Fruit fly (Drosophila melanogaster) whole organism, embryonic: ENCODE data around the gene Lcp65Ad.

Experiments used
- Aef1 ChIP-seq: fragments of 200-800 bp; sonication (Bioruptor generic); IDR thresholded peaks from 3 replicates; pipeline ENCODE4 v1.3.6; 2022; ENCODE audit warnings: missing biosample characterization, missing genetic modification characterization
- Blimp-1 ChIP-seq: fragments of 200-800 bp; sonication (Bioruptor generic); optimal IDR thresholded peaks from 3 replicates; lab custom pipeline; 2018; ENCODE audit warnings: missing biosample characterization, missing genetic modification characterization, mild to moderate bottlenecking, moderate library complexity, missing genetic modification reagents
- CG10209 ChIP-seq: fragments of 200-800 bp; sonication (Bioruptor generic); optimal IDR thresholded peaks from 3 replicates; lab custom pipeline; 2017; ENCODE audit warnings: missing biosample characterization, mild to moderate bottlenecking, missing genetic modification characterization, missing genetic modification reagents
- CG12299 ChIP-seq: fragments of 200-800 bp; sonication (Bioruptor generic); optimal IDR thresholded peaks from 2 replicates; lab custom pipeline; 2018; ENCODE audit warnings: missing biosample characterization, mild to moderate bottlenecking, missing genetic modification characterization
- CG13894 ChIP-seq: fragments of 200-800 bp; sonication (Bioruptor generic); optimal IDR thresholded peaks from 3 replicates; lab custom pipeline; 2018; ENCODE audit warnings: missing biosample characterization, mild to moderate bottlenecking, missing genetic modification characterization, moderate library complexity
- CG14050 ChIP-seq: fragments of 200-800 bp; sonication (Bioruptor generic); IDR thresholded peaks from 3 replicates; pipeline ENCODE4 v1.3.6; 2022; ENCODE audit warnings: missing biosample characterization, missing genetic modification characterization
- CG15601 ChIP-seq: fragments of 200-800 bp; sonication (Bioruptor generic); optimal IDR thresholded peaks from 3 replicates; lab custom pipeline; 2019; ENCODE audit warnings: missing biosample characterization, mild to moderate bottlenecking, missing genetic modification characterization, moderate library complexity
- CG1603 ChIP-seq: fragments of 200-800 bp; sonication (Bioruptor generic); optimal IDR thresholded peaks from 2 replicates; lab custom pipeline; 2019; ENCODE audit warnings: missing biosample characterization, mild to moderate bottlenecking, missing genetic modification characterization, moderate library complexity
- CG2129 ChIP-seq: fragments of 200-800 bp; sonication (Bioruptor generic); IDR thresholded peaks from 2 replicates; pipeline ENCODE4 v1.3.6; 2022; ENCODE audit warnings: missing biosample characterization, missing genetic modification characterization; ENCODE audit not compliant: partially characterized antibody
- CG2678 ChIP-seq: fragments of 200-800 bp; sonication (Bioruptor generic); optimal IDR thresholded peaks from 3 replicates; lab custom pipeline; 2019; ENCODE audit warnings: missing biosample characterization, mild to moderate bottlenecking, missing genetic modification characterization, moderate library complexity
- CG32532 ChIP-seq: fragments of 200-800 bp; sonication (Bioruptor generic); IDR thresholded peaks from 2 replicates; pipeline ENCODE4 v1.3.6; 2022; ENCODE audit warnings: missing biosample characterization, missing genetic modification characterization
- CG6791 ChIP-seq: fragments of 200-800 bp; sonication (Bioruptor generic); IDR thresholded peaks from 3 replicates; pipeline ENCODE4 v1.3.6; 2022; ENCODE audit warnings: missing biosample characterization, missing genetic modification characterization; ENCODE audit not compliant: partially characterized antibody
- CG7556 ChIP-seq: fragments of 200-800 bp; sonication (Bioruptor generic); optimal IDR thresholded peaks from 2 replicates; lab custom pipeline; 2017; ENCODE audit warnings: missing biosample characterization, mild to moderate bottlenecking, missing genetic modification characterization
- CG8388 ChIP-seq: fragments of 200-800 bp; sonication (Bioruptor generic); optimal IDR thresholded peaks from 2 replicates; lab custom pipeline; 2019; ENCODE audit warnings: missing biosample characterization, mild to moderate bottlenecking, missing genetic modification characterization, moderate library complexity
- CG8478 ChIP-seq: fragments of >200 bp; optimal IDR thresholded peaks from 2 replicates; lab custom pipeline; 2018
- CG8765 ChIP-seq: fragments of 200-800 bp; sonication (Bioruptor generic); IDR thresholded peaks from 2 replicates; pipeline ENCODE4 v1.3.6; 2022; ENCODE audit warnings: missing biosample characterization, missing genetic modification characterization
- Ets65A ChIP-seq: fragments of 200-800 bp; sonication (Bioruptor generic); peaks from one replicate; lab custom pipeline; 2016; ENCODE audit warnings: missing biosample characterization, missing genetic modification characterization
- MBD-R2 ChIP-seq: fragments of 200-800 bp; sonication (Bioruptor generic); IDR thresholded peaks from 2 replicates; pipeline ENCODE4 v1.3.6; 2022; ENCODE audit warnings: missing biosample characterization, missing genetic modification characterization
- Max ChIP-seq: fragments of 200-800 bp; sonication (Bioruptor generic); optimal IDR thresholded peaks from 2 replicates; lab custom pipeline; 2016; ENCODE audit warnings: missing biosample characterization, mild to moderate bottlenecking, missing genetic modification characterization
- Myb ChIP-seq: fragments of 200-800 bp; sonication (Bioruptor generic); optimal IDR thresholded peaks from 2 replicates; lab custom pipeline; 2016; ENCODE audit warnings: missing biosample characterization, missing genetic modification characterization
- Ptx1 ChIP-seq: fragments of 200-800 bp; sonication (Bioruptor generic); IDR thresholded peaks from 2 replicates; pipeline ENCODE4 v1.3.6; 2022; ENCODE audit warnings: missing biosample characterization, missing genetic modification characterization
- Spps ChIP-seq: fragments of 200-800 bp; sonication (Bioruptor generic); optimal IDR thresholded peaks from 2 replicates; lab custom pipeline; 2018; ENCODE audit warnings: missing biosample characterization, mild to moderate bottlenecking, missing genetic modification characterization
- Xrp1 ChIP-seq: fragments of 200-800 bp; sonication (Bioruptor generic); IDR thresholded peaks from 2 replicates; pipeline ENCODE4 v1.3.6; 2022; ENCODE audit warnings: missing biosample characterization, missing genetic modification characterization
- abd-A ChIP-seq: fragments of 200-800 bp; sonication (Bioruptor generic); optimal IDR thresholded peaks from 3 replicates; lab custom pipeline; 2019; ENCODE audit warnings: missing biosample characterization, mild to moderate bottlenecking, missing genetic modification characterization, moderate library complexity
- br ChIP-seq: fragments of >200 bp; optimal IDR thresholded peaks from 2 replicates; lab custom pipeline; 2017
- chinmo ChIP-seq: fragments of 200-800 bp; sonication (Bioruptor generic); IDR thresholded peaks from 4 replicates; pipeline ENCODE4 v1.3.6; 2022; ENCODE audit warnings: missing biosample characterization, missing genetic modification characterization; ENCODE audit not compliant: partially characterized antibody
- ewg ChIP-seq: fragments of 200-800 bp; sonication (Bioruptor generic); optimal IDR thresholded peaks from 3 replicates; lab custom pipeline; 2017; ENCODE audit warnings: mild to moderate bottlenecking, missing biosample characterization, missing genetic modification reagents, missing genetic modification characterization
- ftz-f1 ChIP-seq: fragments of 200-800 bp; sonication (Bioruptor generic); optimal IDR thresholded peaks from 2 replicates; lab custom pipeline; 2016; ENCODE audit warnings: missing biosample characterization, missing genetic modification characterization
- gcm ChIP-seq: fragments of 200-800 bp; sonication (Bioruptor generic); optimal IDR thresholded peaks from 2 replicates; lab custom pipeline; 2019; ENCODE audit warnings: missing biosample characterization, mild to moderate bottlenecking, missing genetic modification characterization, moderate library complexity
- gem ChIP-seq: fragments of 200-800 bp; sonication (Bioruptor generic); optimal IDR thresholded peaks from 2 replicates; lab custom pipeline; 2019; ENCODE audit warnings: missing biosample characterization, mild to moderate bottlenecking, missing genetic modification characterization, moderate library complexity
- grn ChIP-seq: fragments of 200-800 bp; sonication (Bioruptor generic); optimal IDR thresholded peaks from 3 replicates; lab custom pipeline; 2017; ENCODE audit warnings: missing biosample characterization, missing genetic modification characterization
- hkb ChIP-seq, 2 experiments: fragments of 200-800 bp in 1 of 2; fragments of >200 bp in 1 of 2; sonication (Bioruptor generic) in 1 of 2; IDR thresholded peaks in 1 of 2; optimal IDR thresholded peaks in 1 of 2; 2 replicates each; pipeline versions ENCODE4 v1.3.6 to Lab custom; 2017 to 2022; ENCODE audit warnings: missing biosample characterization in 1 of 2, missing genetic modification characterization in 1 of 2
- ind ChIP-seq: fragments of 200-800 bp; sonication (Bioruptor generic); optimal IDR thresholded peaks from 3 replicates; lab custom pipeline; 2016; ENCODE audit warnings: missing biosample characterization, missing genetic modification characterization
- kah ChIP-seq: fragments of 200-800 bp; sonication (Bioruptor generic); optimal IDR thresholded peaks from 2 replicates; lab custom pipeline; 2018; ENCODE audit warnings: missing biosample characterization, mild to moderate bottlenecking, missing genetic modification characterization
- nerfin-1 ChIP-seq: fragments of 200-800 bp; sonication (Bioruptor generic); optimal IDR thresholded peaks from 3 replicates; lab custom pipeline; 2019; ENCODE audit warnings: missing biosample characterization, mild to moderate bottlenecking, missing genetic modification characterization, moderate library complexity
- nom ChIP-seq: fragments of 200-800 bp; sonication (Bioruptor generic); optimal IDR thresholded peaks from 2 replicates; lab custom pipeline; 2017; ENCODE audit warnings: missing biosample characterization, missing genetic modification characterization, mild to moderate bottlenecking, moderate library complexity, missing genetic modification reagents
- oc ChIP-seq: fragments of 200-800 bp; sonication (Bioruptor generic); optimal IDR thresholded peaks from 2 replicates; lab custom pipeline; 2018; ENCODE audit warnings: missing biosample characterization, mild to moderate bottlenecking, missing genetic modification characterization, moderate library complexity
- pum ChIP-seq: fragments of 200-800 bp; sonication (Bioruptor generic); optimal IDR thresholded peaks from 2 replicates; lab custom pipeline; 2016; ENCODE audit warnings: missing biosample characterization, missing genetic modification characterization
- scrt ChIP-seq: fragments of 200-800 bp; sonication (Bioruptor generic); optimal IDR thresholded peaks from 2 replicates; lab custom pipeline; 2018; ENCODE audit warnings: missing biosample characterization, mild to moderate bottlenecking, missing genetic modification characterization, moderate library complexity
- sd ChIP-seq: fragments of 200-800 bp; sonication (Bioruptor generic); optimal IDR thresholded peaks from 3 replicates; lab custom pipeline; 2018; ENCODE audit warnings: missing biosample characterization, mild to moderate bottlenecking, missing genetic modification characterization, moderate library complexity
- sisA ChIP-seq: fragments of 200-800 bp; sonication (Bioruptor generic); IDR thresholded peaks from 2 replicates; pipeline ENCODE4 v1.3.6; 2022; ENCODE audit warnings: missing biosample characterization, missing genetic modification characterization
- tna ChIP-seq: fragments of 200-800 bp; sonication (Bioruptor generic); IDR thresholded peaks from 2 replicates; pipeline ENCODE4 v1.3.6; 2022; ENCODE audit warnings: missing biosample characterization, missing genetic modification characterization; ENCODE audit not compliant: partially characterized antibody
- trh ChIP-seq: fragments of 200-800 bp; sonication (Bioruptor generic); optimal IDR thresholded peaks from 2 replicates; lab custom pipeline; 2016; ENCODE audit warnings: missing biosample characterization, missing genetic modification characterization
- twi ChIP-seq: fragments of 200-800 bp; optimal IDR thresholded peaks from 2 replicates; lab custom pipeline; 2019; ENCODE audit warnings: missing biosample characterization, mild to moderate bottlenecking, missing genetic modification characterization, moderate library complexity
- wdn ChIP-seq: fragments of 200-800 bp; sonication (Bioruptor generic); IDR thresholded peaks from 2 replicates; pipeline ENCODE4 v1.3.6; 2022; ENCODE audit warnings: missing biosample characterization, missing genetic modification characterization
- wek ChIP-seq: fragments of 200-800 bp; sonication (Bioruptor generic); optimal IDR thresholded peaks from 3 replicates; lab custom pipeline; 2018; ENCODE audit warnings: missing biosample characterization, mild to moderate bottlenecking, missing genetic modification characterization, moderate library complexity
- wor ChIP-seq: fragments of 200-800 bp; sonication (Bioruptor generic); IDR thresholded peaks from 2 replicates; pipeline ENCODE4 v1.3.6; 2022; ENCODE audit warnings: missing biosample characterization, missing genetic modification characterization

The Lcp65Ad gene

DNA sequence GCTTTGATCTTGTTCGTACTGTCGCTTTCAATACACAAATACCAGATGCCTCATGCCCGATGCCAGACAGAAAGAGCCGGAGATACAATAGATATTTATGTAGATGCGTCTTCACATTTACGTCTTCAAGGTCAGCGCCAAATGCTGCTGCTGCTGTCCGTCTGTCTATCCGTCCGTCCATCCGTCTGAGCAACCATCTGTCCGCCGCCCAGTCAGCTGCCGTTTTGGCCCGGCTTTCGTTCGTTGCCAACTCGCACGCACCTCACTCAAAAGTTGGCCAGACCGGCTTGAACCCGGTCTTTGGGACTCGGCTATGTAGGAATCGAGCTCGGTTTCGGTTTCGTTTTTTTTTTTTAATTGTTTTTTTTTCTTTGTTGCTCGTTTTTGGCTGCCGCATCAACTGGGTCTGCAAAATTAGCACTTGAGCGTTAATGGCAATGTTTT lies 11.8 kb downstream of the Lcp65Ad start (continued):
- TF ChIP-seq chinmo (GFP tag; lab: Robert Waterston, UW) (peak; percentile 98), wdn (GFP tag; lab: Robert Waterston, UW) (no peak), scrt (GFP tag; lab: Kevin White, UChicago) (no peak), Aef1 (GFP tag; lab: Robert Waterston, UW) (no peak), CG8765 (no peak), CG15601 (tag; lab: Kevin White, UChicago) (no peak), ftz-f1 (GFP tag; lab: Kevin White, UChicago) (peak; percentile 71), abd-A (tag; lab: Kevin White, UChicago) (peak; percentile 71), Blimp-1 (GFP tag; lab: Kevin White, UChicago) (peak; percentile 86), CG6791 (GFP tag; lab: Robert Waterston, UW) (0 out of 3 replicates have a peak, but pooled peaks have one; percentile 6), CG13894 (tag; lab: Kevin White, UChicago) (peak; percentile 50), CG10209 (GFP tag; lab: Kevin White, UChicago) (peak; percentile 48), nerfin-1 (tag; lab: Kevin White, UChicago) (no peak), trh (GFP tag; lab: Kevin White, UChicago) (no peak), kah (GFP tag; lab: Kevin White, UChicago) (no peak), Myb (GFP tag; lab: Kevin White, UChicago) (no peak), CG32532 (GFP tag; lab: Robert Waterston, UW) (no peak), br (lab: Kevin White, UChicago) (no peak), nom (GFP tag; lab: Kevin White, UChicago) (peak; percentile 96), pum (GFP tag; lab: Kevin White, UChicago) (no peak), CG8478 (lab: Kevin White, UChicago) (no peak), sd (tag; lab: Kevin White, UChicago) (peak; percentile 82)

dm6 chr3L:6157327-6158032 lies 14.3 kb downstream of the Lcp65Ad start, which contains the start of gene CG13297:
Gene CG13297 (minus strand): TSS chr3L:6157377.
- TF ChIP-seq CG8388 (GFP tag; lab: Kevin White, UChicago), result peak; percentile 48
- peak; percentile 19 for TF ChIP-seq Max (GFP tag; lab: Kevin White, UChicago)
- TF ChIP-seq oc, result peak; percentile 16
- peak; percentile 79 for TF ChIP-seq CG2678 (tag; lab: Kevin White, UChicago)
- TF ChIP-seq Xrp1, result peak; percentile 33; the same call in 1 of the 2 replicates
- TF ChIP-seq gcm (GFP tag; lab: Kevin White, UChicago), result peak; percentile 32
- TF ChIP-seq CG7556 (GFP tag; lab: Kevin White, UChicago), result peak; percentile 55
- TF ChIP-seq CG12299 (tag; lab: Kevin White, UChicago), result peak; percentile 12
- TF ChIP-seq Spps (tag; lab: Kevin White, UChicago), result peak; percentile 5
- peak; percentile 81 for TF ChIP-seq Ptx1
- no peak for TF ChIP-seq tna
- no peak for TF ChIP-seq twi (tag; lab: Kevin White, UChicago)
- TF ChIP-seq wor, result peak; percentile 58; the same call in 1 of the 2 replicates
- TF ChIP-seq MBD-R2 (GFP tag; lab: Robert Waterston, UW), result no peak
- no peak for TF ChIP-seq hkb (optimal IDR thresholded peaks at IDR 0.05; lab: Kevin White, UChicago)
- TF ChIP-seq hkb (GFP tag; IDR thresholded peaks at IDR 0.05; lab: Robert Waterston, UW), result peak; percentile 65; the same call in 1 of the 2 replicates
- TF ChIP-seq CG2129 (GFP tag; lab: Robert Waterston, UW), result no peak
- peak; percentile 45 for TF ChIP-seq ind
- TF ChIP-seq grn (GFP tag; lab: Kevin White, UChicago), result peak; percentile 76
- peak; percentile 21 for TF ChIP-seq ewg (GFP tag; lab: Kevin White, UChicago)
- TF ChIP-seq wek, result no peak
- TF ChIP-seq Ets65A (GFP tag; lab: Kevin White, UChicago), result no peak
- TF ChIP-seq sisA, result peak; percentile 55
- no peak for TF ChIP-seq CG6791 (GFP tag; lab: Robert Waterston, UW)
- TF ChIP-seq CG14050 (GFP tag; lab: Robert Waterston, UW), result no peak
- no peak for TF ChIP-seq CG1603 (tag; lab: Kevin White, UChicago)
- peak; percentile 74 for TF ChIP-seq gem (tag; lab: Kevin White, UChicago)
- peak; percentile 33 for TF ChIP-seq CG10209 (GFP tag; lab: Kevin White, UChicago)
